Fruit fly (Drosophila melanogaster) whole organism, embryonic: ENCODE data around the gene mh.

Experiments
- CG1024 ChIP-seq: fragments of 200-800 bp; sonication (Bioruptor generic); IDR thresholded peaks from 2 replicates; pipeline ENCODE4 v1.3.6; 2022; ENCODE audit warnings: missing biosample characterization, missing genetic modification characterization
- CG10654 ChIP-seq: fragments of 200-800 bp; sonication (Bioruptor generic); optimal IDR thresholded peaks from 2 replicates; lab custom pipeline; 2016; ENCODE audit warnings: missing biosample characterization, missing genetic modification characterization
- CG11398 ChIP-seq: fragments of 200-800 bp; sonication (Bioruptor generic); optimal IDR thresholded peaks from 2 replicates; lab custom pipeline; 2016; ENCODE audit warnings: missing biosample characterization, missing genetic modification characterization
- CG11456 ChIP-seq: fragments of 200-800 bp; sonication (Bioruptor generic); IDR thresholded peaks from 3 replicates; pipeline ENCODE4 v1.3.6; 2022; ENCODE audit warnings: missing biosample characterization, missing genetic modification characterization
- CG11696 ChIP-seq: fragments of 200-800 bp; sonication (Bioruptor generic); IDR thresholded peaks from 2 replicates; pipeline ENCODE4 v1.3.6; 2022; ENCODE audit warnings: missing biosample characterization, missing genetic modification characterization
- CG11723 ChIP-seq: fragments of 200-800 bp; sonication (Bioruptor generic); optimal IDR thresholded peaks from 2 replicates; lab custom pipeline; 2017; ENCODE audit warnings: missing biosample characterization, mild to moderate bottlenecking, missing genetic modification characterization
- CG12104 ChIP-seq: fragments of 200-800 bp; sonication (Bioruptor generic); optimal IDR thresholded peaks from 3 replicates; lab custom pipeline; 2016; ENCODE audit warnings: missing biosample characterization, missing genetic modification characterization
- CG15269 ChIP-seq: fragments of 200-800 bp; sonication (Bioruptor generic); optimal IDR thresholded peaks from 2 replicates; lab custom pipeline; 2018; ENCODE audit warnings: missing biosample characterization, mild to moderate bottlenecking, missing genetic modification characterization, moderate library complexity
- CG15696 ChIP-seq: fragments of 200-800 bp; sonication (Bioruptor generic); optimal IDR thresholded peaks from 2 replicates; lab custom pipeline; 2019; ENCODE audit warnings: missing biosample characterization, mild to moderate bottlenecking, missing genetic modification characterization, moderate library complexity
- CG17829 ChIP-seq: fragments of 200-800 bp; optimal IDR thresholded peaks from 2 replicates; lab custom pipeline; 2019; ENCODE audit warnings: missing biosample characterization, mild to moderate bottlenecking, missing genetic modification characterization, moderate library complexity
- CG2875 ChIP-seq: fragments of 200-800 bp; sonication (Bioruptor generic); optimal IDR thresholded peaks from 2 replicates; lab custom pipeline; 2017; ENCODE audit warnings: missing biosample characterization, mild to moderate bottlenecking, missing genetic modification characterization, missing genetic modification reagents
- CG4328 ChIP-seq: fragments of 200-800 bp; sonication (Bioruptor generic); optimal IDR thresholded peaks from 3 replicates; lab custom pipeline; 2017; ENCODE audit warnings: missing biosample characterization, missing genetic modification reagents, missing genetic modification characterization
- CG5245 ChIP-seq: fragments of 200-800 bp; sonication (Bioruptor generic); optimal IDR thresholded peaks from 3 replicates; lab custom pipeline; 2016; ENCODE audit warnings: missing biosample characterization, missing genetic modification characterization
- CG5953 ChIP-seq: fragments of 200-800 bp; sonication (Bioruptor generic); IDR thresholded peaks from 2 replicates; pipeline ENCODE4 v1.3.6; 2022; ENCODE audit warnings: missing biosample characterization, missing genetic modification characterization
- CG7357 ChIP-seq: fragments of 200-800 bp; sonication (Bioruptor generic); IDR thresholded peaks from 3 replicates; pipeline ENCODE4 v1.3.6; 2022; ENCODE audit warnings: missing biosample characterization, missing genetic modification characterization
- CG8388 ChIP-seq: fragments of 200-800 bp; sonication (Bioruptor generic); optimal IDR thresholded peaks from 2 replicates; lab custom pipeline; 2019; ENCODE audit warnings: missing biosample characterization, mild to moderate bottlenecking, missing genetic modification characterization, moderate library complexity
- CG9215 ChIP-seq: fragments of 200-800 bp; sonication (Bioruptor generic); IDR thresholded peaks from 2 replicates; pipeline ENCODE4 v1.3.6; 2022; ENCODE audit warnings: missing biosample characterization, missing genetic modification characterization
- CG9817 ChIP-seq: fragments of 200-800 bp; sonication (Bioruptor generic); optimal IDR thresholded peaks from 2 replicates; lab custom pipeline; 2018; ENCODE audit warnings: missing biosample characterization, mild to moderate bottlenecking, missing genetic modification characterization, moderate library complexity
- E2f2 ChIP-seq: fragments of 200-800 bp; sonication (Bioruptor generic); IDR thresholded peaks from 2 replicates; pipeline ENCODE4 v1.3.6; 2022; ENCODE audit warnings: missing biosample characterization, missing genetic modification characterization
- Hey ChIP-seq: fragments of 200-800 bp; sonication (Bioruptor generic); optimal IDR thresholded peaks from 3 replicates; lab custom pipeline; 2018; ENCODE audit warnings: missing biosample characterization, mild to moderate bottlenecking, missing genetic modification characterization
- Jarid2 ChIP-seq: fragments of 200-800 bp; sonication (Bioruptor generic); optimal IDR thresholded peaks from 3 replicates; lab custom pipeline; 2017; ENCODE audit warnings: mild to moderate bottlenecking, missing biosample characterization, missing genetic modification reagents, missing genetic modification characterization
- Kr ChIP-seq: fragments of 200-800 bp; sonication (Bioruptor generic); optimal IDR thresholded peaks from 2 replicates; lab custom pipeline; 2017; ENCODE audit warnings: missing biosample characterization, mild to moderate bottlenecking, missing genetic modification characterization
- MESR4 ChIP-seq: fragments of 200-800 bp; sonication (Bioruptor generic); optimal IDR thresholded peaks from 2 replicates; lab custom pipeline; 2018; ENCODE audit warnings: missing biosample characterization, mild to moderate bottlenecking, missing genetic modification characterization, moderate library complexity
- Mad ChIP-seq: fragments of 200-800 bp; sonication (Bioruptor generic); optimal IDR thresholded peaks from 2 replicates; lab custom pipeline; 2016; ENCODE audit warnings: missing biosample characterization, missing genetic modification characterization
- Mrtf ChIP-seq: fragments of 200-800 bp; sonication (Bioruptor generic); IDR thresholded peaks from 3 replicates; pipeline ENCODE4 v1.3.6; 2022; ENCODE audit warnings: missing biosample characterization, missing genetic modification characterization
- NfI ChIP-seq: fragments of 200-800 bp; sonication (Bioruptor generic); optimal IDR thresholded peaks from 3 replicates; lab custom pipeline; 2018; ENCODE audit warnings: missing biosample characterization, mild to moderate bottlenecking, missing genetic modification characterization, moderate library complexity
- Sox102F ChIP-seq: fragments of 200-800 bp; sonication (Bioruptor generic); optimal IDR thresholded peaks from 2 replicates; lab custom pipeline; 2018; ENCODE audit warnings: missing biosample characterization, mild to moderate bottlenecking, missing genetic modification characterization, moderate library complexity
- Sry-β ChIP-seq: fragments of 200-800 bp; sonication (Bioruptor generic); optimal IDR thresholded peaks from 2 replicates; lab custom pipeline; 2018; ENCODE audit warnings: missing biosample characterization, mild to moderate bottlenecking, missing genetic modification characterization, moderate library complexity
- bcd ChIP-seq: fragments of 200-800 bp; sonication (Bioruptor generic); optimal IDR thresholded peaks from 2 replicates; lab custom pipeline; 2017; ENCODE audit warnings: missing biosample characterization, mild to moderate bottlenecking, missing genetic modification characterization
- chinmo ChIP-seq: fragments of 200-800 bp; sonication (Bioruptor generic); IDR thresholded peaks from 4 replicates; pipeline ENCODE4 v1.3.6; 2022; ENCODE audit warnings: missing biosample characterization, missing genetic modification characterization; ENCODE audit not compliant: partially characterized antibody
- da ChIP-seq: fragments of 200-800 bp; sonication (Bioruptor generic); optimal IDR thresholded peaks from 2 replicates; lab custom pipeline; 2016; ENCODE audit warnings: missing biosample characterization, missing genetic modification characterization
- dati ChIP-seq: fragments of 200-800 bp; sonication (Bioruptor generic); IDR thresholded peaks from 2 replicates; pipeline ENCODE4 v1.3.6; 2022; ENCODE audit warnings: missing biosample characterization, missing genetic modification characterization
- dm ChIP-seq: fragments of 200-800 bp; sonication (Bioruptor generic); optimal IDR thresholded peaks from 3 replicates; lab custom pipeline; 2016; ENCODE audit warnings: missing biosample characterization, missing genetic modification characterization
- eyg ChIP-seq: fragments of 200-800 bp; sonication (Bioruptor generic); optimal IDR thresholded peaks from 3 replicates; lab custom pipeline; 2016; ENCODE audit warnings: missing biosample characterization, missing genetic modification characterization
- gcm ChIP-seq: fragments of 200-800 bp; sonication (Bioruptor generic); optimal IDR thresholded peaks from 2 replicates; lab custom pipeline; 2019; ENCODE audit warnings: missing biosample characterization, mild to moderate bottlenecking, missing genetic modification characterization, moderate library complexity
- gcm2 ChIP-seq: fragments of 200-800 bp; sonication (Bioruptor generic); optimal IDR thresholded peaks from 2 replicates; lab custom pipeline; 2016; ENCODE audit warnings: missing biosample characterization, missing genetic modification characterization
- hb ChIP-seq: fragments of 200-800 bp; sonication (Bioruptor generic); IDR thresholded peaks from 3 replicates; pipeline ENCODE4 v1.3.6; 2022; ENCODE audit warnings: missing biosample characterization, missing genetic modification characterization; ENCODE audit not compliant: partially characterized antibody
- insv ChIP-seq, 2 experiments: fragments of 200-800 bp; sonication (Bioruptor generic); optimal IDR thresholded peaks; 3 replicates each; lab custom pipeline; 2016 to 2018; ENCODE audit warnings: missing biosample characterization in 2 of 2, missing genetic modification characterization in 2 of 2
- nau ChIP-seq: fragments of 200-800 bp; sonication (Bioruptor generic); optimal IDR thresholded peaks from 3 replicates; lab custom pipeline; 2017; ENCODE audit warnings: missing biosample characterization, mild to moderate bottlenecking, missing genetic modification characterization, missing genetic modification reagents
- nom ChIP-seq: fragments of 200-800 bp; sonication (Bioruptor generic); optimal IDR thresholded peaks from 2 replicates; lab custom pipeline; 2017; ENCODE audit warnings: missing biosample characterization, missing genetic modification characterization, mild to moderate bottlenecking, moderate library complexity, missing genetic modification reagents
- oc ChIP-seq: fragments of 200-800 bp; sonication (Bioruptor generic); optimal IDR thresholded peaks from 2 replicates; lab custom pipeline; 2018; ENCODE audit warnings: missing biosample characterization, mild to moderate bottlenecking, missing genetic modification characterization, moderate library complexity
- onecut ChIP-seq: fragments of 200-800 bp; sonication (Bioruptor generic); IDR thresholded peaks from 2 replicates; pipeline ENCODE4 v1.3.6; 2022; ENCODE audit warnings: missing biosample characterization, missing genetic modification characterization
- p53 ChIP-seq: fragments of 200-800 bp; sonication (Bioruptor generic); optimal IDR thresholded peaks from 2 replicates; lab custom pipeline; 2016; ENCODE audit warnings: missing biosample characterization, missing genetic modification characterization
- pzg ChIP-seq: fragments of 200-800 bp; sonication (Bioruptor generic); optimal IDR thresholded peaks from 3 replicates; lab custom pipeline; 2018; ENCODE audit warnings: missing biosample characterization, mild to moderate bottlenecking, missing genetic modification characterization, moderate library complexity
- rib ChIP-seq: fragments of 200-800 bp; sonication (Bioruptor generic); IDR thresholded peaks from 2 replicates; pipeline ENCODE4 v1.3.6; 2022; ENCODE audit warnings: missing biosample characterization, missing genetic modification characterization
- ro ChIP-seq: fragments of 200-800 bp; sonication (Bioruptor generic); IDR thresholded peaks from 2 replicates; pipeline ENCODE4 v1.3.6; 2022; ENCODE audit warnings: missing biosample characterization, missing genetic modification characterization
- seq ChIP-seq: fragments of 200-800 bp; sonication (Bioruptor generic); IDR thresholded peaks from 2 replicates; pipeline ENCODE4 v1.3.6; 2022; ENCODE audit warnings: missing biosample characterization, missing genetic modification characterization
- unpg ChIP-seq: fragments of 200-800 bp; sonication (Bioruptor generic); optimal IDR thresholded peaks from 3 replicates; lab custom pipeline; 2018; ENCODE audit warnings: missing biosample characterization, mild to moderate bottlenecking, missing genetic modification characterization, moderate library complexity
- vvl ChIP-seq: fragments of 200-800 bp; sonication (Bioruptor generic); IDR thresholded peaks from 2 replicates; pipeline ENCODE4 v1.3.6; 2022; ENCODE audit warnings: missing biosample characterization, missing genetic modification characterization
- wor ChIP-seq: fragments of 200-800 bp; sonication (Bioruptor generic); IDR thresholded peaks from 2 replicates; pipeline ENCODE4 v1.3.6; 2022; ENCODE audit warnings: missing biosample characterization, missing genetic modification characterization
- yki ChIP-seq: fragments of >200 bp; optimal IDR thresholded peaks from 3 replicates; lab custom pipeline; 2018
- zfh2 ChIP-seq: fragments of 200-800 bp; sonication (Bioruptor generic); optimal IDR thresholded peaks from 2 replicates; lab custom pipeline; 2016; ENCODE audit warnings: missing biosample characterization, missing genetic modification characterization

mh gene

dm6 chrX:15462436-15462857 lies 12.8 kb downstream of the mh start, which contains the start of the genes shtd, CG6294 and CG6299 (continued):
- peak; percentile 98 for TF ChIP-seq hb (GFP tag; lab: Robert Waterston, UW)
- TF ChIP-seq Jarid2 (GFP tag; lab: Kevin White, UChicago), result no peak
- peak; percentile 75; the same call in 2 of the 4 replicates for TF ChIP-seq chinmo (GFP tag; lab: Robert Waterston, UW)
- TF ChIP-seq gcm (GFP tag; lab: Kevin White, UChicago), result no peak
- no peak for TF ChIP-seq yki (lab: Kevin White, UChicago)
- no peak for TF ChIP-seq CG11723 (GFP tag; lab: Kevin White, UChicago)
- TF ChIP-seq CG15696 (tag; lab: Kevin White, UChicago), result peak; percentile 14
- TF ChIP-seq NfI (GFP tag; lab: Kevin White, UChicago), result no peak
- TF ChIP-seq CG9817 (tag; lab: Kevin White, UChicago), result peak; percentile 8
- no peak for TF ChIP-seq eyg (GFP tag; lab: Kevin White, UChicago)
- TF ChIP-seq zfh2, result no peak
- TF ChIP-seq CG2875 (GFP tag; lab: Kevin White, UChicago), result no peak
- no peak for TF ChIP-seq Sox102F (GFP tag; lab: Kevin White, UChicago)
- no peak for TF ChIP-seq seq
- no peak for TF ChIP-seq CG9215
- TF ChIP-seq CG5953 (GFP tag; lab: Robert Waterston, UW), result no peak
- TF ChIP-seq dm (GFP tag; lab: Kevin White, UChicago), result no peak
- TF ChIP-seq rib (GFP tag; lab: Robert Waterston, UW), result no peak
- no peak for TF ChIP-seq Mrtf (GFP tag; lab: Robert Waterston, UW)
- TF ChIP-seq MESR4 (GFP tag; lab: Kevin White, UChicago), result peak; percentile 44
- peak; percentile 87 for TF ChIP-seq pzg
- TF ChIP-seq Kr (GFP tag; lab: Kevin White, UChicago), result no peak
- TF ChIP-seq CG8388 (GFP tag; lab: Kevin White, UChicago), result no peak
- TF ChIP-seq CG10654 (GFP tag; lab: Kevin White, UChicago), result no peak
- TF ChIP-seq bcd, result no peak
- no peak for TF ChIP-seq Hey (tag; lab: Kevin White, UChicago)
- TF ChIP-seq wor (GFP tag; lab: Robert Waterston, UW), result no peak
- TF ChIP-seq E2f2, result peak; percentile 83
- TF ChIP-seq CG4328, result no peak
- TF ChIP-seq CG7357 (GFP tag; lab: Robert Waterston, UW), result no peak
- no peak for TF ChIP-seq Sry-β (GFP tag; lab: Kevin White, UChicago)
- TF ChIP-seq da (GFP tag; lab: Kevin White, UChicago), result no peak
- no peak for TF ChIP-seq gcm2 (GFP tag; lab: Kevin White, UChicago)
- peak; percentile 20 for TF ChIP-seq Mad (GFP tag; lab: Kevin White, UChicago)
- TF ChIP-seq unpg (GFP tag; lab: Kevin White, UChicago), result no peak
- TF ChIP-seq dati (GFP tag; lab: Robert Waterston, UW), result no peak
- TF ChIP-seq vvl (GFP tag; lab: Robert Waterston, UW), result no peak; the same call in 1 of the 2 replicates
- peak; percentile 91 to 98 for TF ChIP-seq insv (GFP tag; optimal IDR thresholded peaks at IDR 0.05; lab: Kevin White, UChicago)
- no peak for TF ChIP-seq nom (GFP tag; lab: Kevin White, UChicago)
- peak; percentile 48 for TF ChIP-seq CG17829
- no peak for TF ChIP-seq CG15269 (tag; lab: Kevin White, UChicago)
- no peak for TF ChIP-seq CG1024 (GFP tag; lab: Robert Waterston, UW)
- TF ChIP-seq p53 (GFP tag; lab: Kevin White, UChicago), result no peak
- TF ChIP-seq nau (GFP tag; lab: Kevin White, UChicago), result no peak
- no peak for TF ChIP-seq CG11456 (GFP tag; lab: Robert Waterston, UW)
- TF ChIP-seq CG11398 (GFP tag; lab: Kevin White, UChicago), result no peak
- TF ChIP-seq CG12104 (GFP tag; lab: Kevin White, UChicago), result no peak
- TF ChIP-seq oc (tag; lab: Kevin White, UChicago), result no peak
- TF ChIP-seq onecut (GFP tag; lab: Robert Waterston, UW), result no peak
- no peak for TF ChIP-seq CG5245
- TF ChIP-seq ro (GFP tag; lab: Robert Waterston, UW), result no peak
- TF ChIP-seq CG11696 (GFP tag; lab: Robert Waterston, UW), result no peak
